Worm (Caenorhabditis elegans) whole organism, L4/young adult: ENCODE results near the gene Y6G8.15.
"Not testable (repeated sequence)": the region's sequence is repeated elsewhere in the genome, so short reads cannot be mapped to it uniquely, and the experiment has no call there.

Experiments used
- W03F9.2 ChIP-seq: fragments of 150-350 bp; optimal IDR thresholded peaks from 2 replicates; lab custom pipeline; 2014; ENCODE audit warnings: missing biosample characterization, missing genetic modification characterization
- dao-5 ChIP-seq: sonication (generic microtip); optimal IDR thresholded peaks from 2 replicates; lab custom pipeline; 2016; ENCODE audit warnings: missing genotype, missing genetic modification characterization, moderate library complexity, missing compliant biosample characterization
- him-1 ChIP-seq: sonication (generic microtip); optimal IDR thresholded peaks from 2 replicates; lab custom pipeline; 2016; ENCODE audit warnings: missing genotype, missing genetic modification reagents, missing genetic modification characterization, missing compliant biosample characterization

The Y6G8.15 gene

DNA sequence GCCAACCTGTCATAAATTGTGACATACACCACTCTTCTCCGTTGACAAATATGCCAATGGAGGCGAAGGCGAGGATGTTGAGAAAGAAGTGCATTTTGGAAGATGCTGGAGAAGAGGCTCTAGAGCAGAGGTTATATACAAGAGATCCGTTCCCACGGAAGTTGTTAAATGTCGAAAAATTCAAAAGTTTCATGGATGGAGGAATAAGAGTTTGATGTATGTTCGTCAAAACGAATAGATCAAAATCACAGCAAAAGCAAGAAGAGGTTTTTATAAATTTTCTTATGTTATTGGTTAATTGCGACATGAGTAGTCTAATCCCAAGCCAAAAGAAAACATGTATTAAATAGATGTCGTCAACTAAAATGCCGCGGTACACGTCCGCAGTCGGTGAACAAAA, at the start of gene Y6G8.15:
Y6G8.15 (minus strand) TSS at position 101 of the 400 bp plus-strand sequence.
- TF ChIP-seq him-1, dao-5, W03F9.2 (tag; lab: Kevin White, UChicago): not testable (repeated sequence)

DNA sequence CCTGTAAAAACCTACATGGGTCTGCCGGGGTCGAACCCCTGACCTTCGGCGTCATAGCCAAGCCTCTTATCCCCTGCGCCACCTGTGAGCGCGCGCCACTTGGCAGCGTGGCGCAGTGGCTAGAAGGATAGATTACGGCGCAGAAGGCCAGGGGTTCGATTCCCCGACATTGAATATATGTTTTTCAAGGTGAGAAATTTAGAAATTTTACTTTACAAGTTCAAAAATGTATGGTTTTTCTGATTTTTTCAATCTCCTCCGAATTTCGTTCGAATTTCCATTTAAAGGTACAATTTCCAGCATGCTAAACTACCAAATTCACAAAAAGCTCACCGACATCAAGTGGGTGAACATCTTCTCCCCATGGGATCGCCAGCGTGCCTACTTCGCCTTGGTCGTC, 49.6 kb upstream of the Y6G8.15 start, which contains the start of gene dgat-2:
dgat-2 (plus strand) TSS at position 301 of the 400 bp plus-strand sequence.
- TF ChIP-seq W03F9.2 (tag; lab: Kevin White, UChicago) (no peak), dao-5 (tag; lab: Kevin White, UChicago) (no peak), him-1 (tag; lab: Kevin White, UChicago) (no peak)

DNA sequence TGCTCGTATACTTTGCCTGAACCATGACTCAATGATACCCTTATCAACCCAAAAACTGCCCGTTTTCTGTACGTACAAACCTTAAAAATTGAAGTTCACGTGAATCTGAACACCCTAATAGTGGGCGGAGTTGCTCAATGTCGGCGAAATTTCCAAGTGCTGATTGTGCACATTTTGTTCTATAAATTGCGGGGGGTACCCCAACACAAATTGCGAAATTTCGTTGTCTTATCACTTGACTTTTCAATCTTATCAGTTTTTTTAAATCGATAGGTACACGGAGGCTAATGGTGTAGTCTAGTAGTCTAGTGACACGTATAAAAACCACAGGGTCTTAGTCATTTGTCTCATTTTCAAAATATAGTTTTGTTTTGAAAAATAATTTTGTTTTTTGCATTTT, 48.8 kb upstream of the Y6G8.15 start, which contains the start of gene fbxa-108:
fbxa-108 (minus strand) TSS at position 158 of the 400 bp plus-strand sequence.
- TF ChIP-seq W03F9.2 (tag; lab: Kevin White, UChicago), result no peak
- no peak for TF ChIP-seq him-1 (tag; lab: Kevin White, UChicago)
- no peak for TF ChIP-seq dao-5 (tag; lab: Kevin White, UChicago)

DNA sequence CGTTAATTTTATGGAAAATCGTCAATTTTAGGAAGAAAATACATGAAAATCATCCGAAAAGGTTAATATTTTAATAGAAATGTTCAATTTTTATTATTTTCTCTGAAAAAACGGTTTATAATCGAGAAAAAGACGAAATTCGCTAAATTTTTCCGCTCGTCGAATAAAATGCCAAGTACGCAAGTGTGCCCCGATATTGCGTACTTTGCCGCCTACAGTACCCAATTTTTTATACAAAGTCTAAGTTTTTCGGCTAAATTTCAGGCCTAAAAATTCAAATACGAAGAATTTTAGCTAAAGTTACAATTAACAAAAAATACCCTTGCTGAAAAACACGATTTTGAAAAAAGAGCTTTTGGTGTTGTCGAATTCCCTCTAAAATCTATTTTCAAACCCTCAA, 48.4 kb upstream of the Y6G8.15 start:
- TF ChIP-seq W03F9.2 (tag; lab: Kevin White, UChicago) (no peak), him-1 (tag; lab: Kevin White, UChicago) (no peak), dao-5 (tag; lab: Kevin White, UChicago) (no peak)

DNA sequence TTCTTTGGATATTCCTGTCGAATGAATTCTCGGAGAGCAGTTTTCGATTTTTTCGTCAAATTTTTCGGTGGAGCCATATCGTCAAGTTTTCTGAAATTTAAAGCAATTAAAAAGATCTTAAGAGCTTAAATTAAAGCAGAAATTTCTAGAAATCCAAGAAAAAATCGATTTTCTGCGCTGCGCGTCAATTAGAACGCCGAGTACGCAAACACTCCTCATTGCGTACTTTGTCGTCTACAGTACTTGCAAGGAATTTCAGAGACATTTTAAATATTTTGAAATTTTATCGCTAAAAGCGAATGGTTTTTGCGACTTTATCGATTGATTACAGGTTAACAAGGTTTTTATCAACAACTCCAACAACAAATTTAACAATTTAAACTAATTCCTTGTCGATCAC, 44.8 kb upstream of the Y6G8.15 start:
- TF ChIP-seq him-1 (tag; lab: Kevin White, UChicago) (no peak), W03F9.2 (tag; lab: Kevin White, UChicago) (no peak), dao-5 (tag; lab: Kevin White, UChicago) (no peak)

DNA sequence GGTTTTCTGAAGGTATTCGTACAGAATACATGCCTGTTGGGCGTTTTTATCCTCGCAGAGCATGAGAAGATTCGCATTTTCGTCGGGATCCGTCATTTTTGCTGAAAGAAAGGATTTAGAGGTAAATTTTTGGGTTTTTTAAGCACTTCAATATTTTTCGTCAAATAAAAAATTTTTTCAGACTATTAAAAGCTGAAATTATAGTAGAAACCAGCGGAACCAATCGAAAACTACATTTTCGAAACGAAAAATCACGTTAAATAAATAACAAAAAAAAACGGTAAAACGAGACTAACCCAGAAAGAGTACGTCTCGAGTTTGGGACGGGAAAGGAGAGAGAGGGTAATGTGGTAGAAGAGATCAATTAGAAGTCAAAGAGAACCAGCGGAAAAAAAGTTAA, 40.0 kb upstream of the Y6G8.15 start, which contains the start of gene fbxa-192:
fbxa-192 (minus strand) TSS at position 101 of the 400 bp plus-strand sequence.
- TF ChIP-seq dao-5 (tag; lab: Kevin White, UChicago) (no peak), him-1 (tag; lab: Kevin White, UChicago) (no peak), W03F9.2 (tag; lab: Kevin White, UChicago) (no peak)

DNA sequence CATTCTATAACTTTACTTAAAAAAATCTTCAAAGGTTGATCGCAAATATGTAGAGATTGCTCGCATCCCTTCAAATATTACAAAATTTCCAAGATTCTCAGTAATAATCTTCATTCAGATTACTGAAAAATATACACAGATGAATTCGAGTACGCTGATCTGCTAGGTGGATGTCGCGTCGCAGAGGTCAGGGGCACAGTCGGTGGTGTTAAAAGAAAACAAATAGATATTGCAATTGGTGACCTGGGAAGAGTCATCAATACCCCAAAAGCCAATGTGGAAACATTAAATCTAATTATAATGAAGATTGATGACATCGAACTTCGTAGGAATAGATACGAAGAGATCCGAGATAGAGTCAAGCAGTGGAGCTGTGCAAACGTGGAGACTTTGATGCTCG, 18.2 kb upstream of the Y6G8.15 start, which contains the start of gene F57G4.10:
F57G4.10 (plus strand) TSS at position 301 of the 400 bp plus-strand sequence.
- TF ChIP-seq him-1 (tag; lab: Kevin White, UChicago) (no peak), W03F9.2 (tag; lab: Kevin White, UChicago) (no peak), dao-5 (tag; lab: Kevin White, UChicago) (no peak)

DNA sequence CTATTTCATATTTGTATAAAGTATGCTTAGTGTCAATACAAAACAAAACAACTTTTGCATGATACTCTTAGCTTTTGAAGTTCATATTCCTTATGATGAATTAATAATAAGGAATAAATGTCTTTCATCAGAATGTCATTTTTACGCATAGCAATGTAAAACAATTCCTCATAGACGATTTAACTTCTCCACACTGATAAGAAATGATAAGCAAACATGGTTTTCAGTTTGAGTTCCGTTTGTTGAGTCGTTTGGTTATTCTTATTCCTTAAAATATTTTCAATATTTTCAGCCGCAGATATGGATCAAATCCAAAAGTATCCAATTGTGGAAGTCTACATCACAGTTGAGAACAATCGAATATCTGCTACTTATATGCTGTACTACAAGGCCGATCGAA, 14.5 kb upstream of the Y6G8.15 start, which contains the start of gene F57G4.11:
F57G4.11 (plus strand) TSS at position 301 of the 400 bp plus-strand sequence.
- no peak for TF ChIP-seq W03F9.2 (tag; lab: Kevin White, UChicago)
- no peak for TF ChIP-seq him-1 (tag; lab: Kevin White, UChicago)
- TF ChIP-seq dao-5 (tag; lab: Kevin White, UChicago), result no peak

DNA sequence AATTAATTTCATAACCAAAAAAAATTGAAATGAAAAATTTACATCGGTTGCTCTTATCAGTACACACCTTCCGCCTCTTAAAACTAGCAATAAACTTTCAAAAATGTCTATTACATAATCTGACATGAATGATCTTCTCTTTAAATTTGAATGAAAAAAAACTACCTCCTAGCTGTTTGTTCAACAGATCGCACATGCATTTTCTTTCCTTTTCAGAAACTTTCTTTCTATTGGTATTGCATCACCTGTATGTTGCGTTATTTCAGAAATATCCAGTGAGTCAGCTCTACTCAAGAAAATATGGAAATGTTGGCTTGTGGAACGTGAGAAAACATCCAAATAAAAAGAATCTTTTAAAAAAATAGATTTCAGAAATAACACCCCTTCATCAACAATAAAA, 12.8 kb upstream of the Y6G8.15 start, which contains the start of gene F57G4.1:
F57G4.1 (plus strand) TSS at position 301 of the 400 bp plus-strand sequence.
- TF ChIP-seq W03F9.2 (tag; lab: Kevin White, UChicago) (no peak), dao-5 (tag; lab: Kevin White, UChicago) (no peak), him-1 (tag; lab: Kevin White, UChicago) (no peak)

DNA sequence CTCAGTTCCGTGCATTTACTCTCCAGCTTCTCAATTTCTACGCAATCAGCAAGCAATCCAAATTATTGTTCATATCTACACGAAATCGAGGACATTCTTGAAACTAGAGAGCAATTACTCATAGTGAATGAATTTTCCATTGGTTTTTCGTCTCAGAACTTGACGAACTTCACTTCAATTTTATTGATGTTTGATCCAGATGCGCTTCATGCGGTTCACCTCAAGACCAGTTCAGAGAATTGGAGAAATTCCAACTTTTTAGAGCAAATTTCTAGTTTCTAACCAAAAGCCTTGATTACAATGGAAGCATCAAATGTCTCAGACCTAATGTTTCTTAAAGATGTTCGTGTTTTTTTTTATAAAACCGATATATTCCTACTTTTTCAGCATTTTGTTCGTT, 9.9 kb upstream of the Y6G8.15 start, which contains the start of gene Y6G8.8:
Y6G8.8 (plus strand) TSS at position 301 of the 400 bp plus-strand sequence.
- TF ChIP-seq dao-5 (tag; lab: Kevin White, UChicago) (no peak), him-1 (tag; lab: Kevin White, UChicago) (no peak), W03F9.2 (tag; lab: Kevin White, UChicago) (no peak)

DNA sequence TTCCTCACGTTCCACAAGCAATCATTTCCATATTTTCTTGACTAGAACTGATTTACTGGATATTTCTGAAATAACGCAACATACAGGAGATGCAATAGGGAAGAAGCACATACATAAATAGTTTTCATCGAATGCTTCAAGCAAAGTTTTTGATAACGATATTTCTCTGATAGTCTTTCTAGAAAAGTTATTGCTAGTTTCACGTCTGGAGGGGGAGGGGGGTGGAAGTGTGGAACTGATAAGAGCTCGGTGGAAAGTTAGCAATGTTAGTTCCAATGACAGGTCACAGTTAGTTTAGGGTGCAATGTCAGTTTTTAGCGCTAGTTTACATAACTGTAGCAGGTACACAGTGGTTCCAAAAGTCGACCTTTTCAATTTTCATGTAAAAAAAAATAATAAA, 6.4 kb upstream of the Y6G8.15 start, which contains the start of gene Y6G8.6:
Y6G8.6 (minus strand) TSS at position 98 of the 400 bp plus-strand sequence.
- TF ChIP-seq him-1 (tag; lab: Kevin White, UChicago), result no peak
- no peak for TF ChIP-seq W03F9.2 (tag; lab: Kevin White, UChicago)
- TF ChIP-seq dao-5 (tag; lab: Kevin White, UChicago), result no peak

DNA sequence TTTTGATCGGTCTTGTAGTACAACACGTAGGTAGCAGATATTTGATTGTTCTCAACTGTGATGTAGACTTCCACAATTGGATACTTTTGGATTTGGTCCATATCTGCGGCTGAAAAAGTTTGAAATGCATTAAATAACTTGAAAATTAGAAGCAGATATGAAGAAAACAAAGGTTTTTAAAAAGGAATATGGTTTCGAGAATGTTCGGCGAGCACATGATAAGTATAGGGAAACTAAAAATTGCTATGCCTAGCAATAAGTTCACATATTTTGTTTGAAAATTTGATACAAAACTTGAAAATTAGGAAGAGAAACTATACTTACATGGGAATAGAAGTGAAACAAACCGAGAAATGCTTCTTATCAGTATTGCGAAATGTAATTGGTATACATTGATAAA, 5.2 kb upstream of the Y6G8.15 start, which contains the start of gene Y6G8.5:
Y6G8.5 (minus strand) TSS at position 101 of the 400 bp plus-strand sequence.
- no peak for TF ChIP-seq W03F9.2 (tag; lab: Kevin White, UChicago)
- TF ChIP-seq dao-5 (tag; lab: Kevin White, UChicago), result no peak
- TF ChIP-seq him-1 (tag; lab: Kevin White, UChicago), result no peak

DNA sequence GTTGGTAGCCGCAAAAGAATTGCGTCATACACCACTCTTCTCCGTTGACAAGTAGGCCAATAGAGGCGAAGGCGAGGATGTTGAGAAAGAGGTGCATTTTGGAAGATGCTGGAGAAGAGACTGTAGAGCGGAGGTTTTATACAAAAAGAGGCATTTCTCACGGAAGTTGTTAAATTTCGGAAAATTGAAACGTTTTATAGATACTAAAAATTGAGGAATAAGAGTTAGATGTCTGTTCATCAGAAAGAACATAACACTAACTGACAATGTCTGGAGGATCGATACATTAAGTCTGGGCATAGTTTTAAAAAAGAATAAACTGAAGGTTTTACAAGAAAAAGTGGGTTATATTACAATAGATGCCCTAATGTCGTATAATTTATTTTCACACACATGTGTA, 3.8 kb upstream of the Y6G8.15 start, which contains the start of gene Y6G8.14:
Y6G8.14 (minus strand) TSS at position 101 of the 400 bp plus-strand sequence.
- no peak for TF ChIP-seq dao-5 (tag; lab: Kevin White, UChicago)
- TF ChIP-seq him-1 (tag; lab: Kevin White, UChicago), result no peak
- TF ChIP-seq W03F9.2 (tag; lab: Kevin White, UChicago), result no peak
